Fruit fly (Drosophila melanogaster): Measurements from ENCODE around the gene emc.

DNA sequence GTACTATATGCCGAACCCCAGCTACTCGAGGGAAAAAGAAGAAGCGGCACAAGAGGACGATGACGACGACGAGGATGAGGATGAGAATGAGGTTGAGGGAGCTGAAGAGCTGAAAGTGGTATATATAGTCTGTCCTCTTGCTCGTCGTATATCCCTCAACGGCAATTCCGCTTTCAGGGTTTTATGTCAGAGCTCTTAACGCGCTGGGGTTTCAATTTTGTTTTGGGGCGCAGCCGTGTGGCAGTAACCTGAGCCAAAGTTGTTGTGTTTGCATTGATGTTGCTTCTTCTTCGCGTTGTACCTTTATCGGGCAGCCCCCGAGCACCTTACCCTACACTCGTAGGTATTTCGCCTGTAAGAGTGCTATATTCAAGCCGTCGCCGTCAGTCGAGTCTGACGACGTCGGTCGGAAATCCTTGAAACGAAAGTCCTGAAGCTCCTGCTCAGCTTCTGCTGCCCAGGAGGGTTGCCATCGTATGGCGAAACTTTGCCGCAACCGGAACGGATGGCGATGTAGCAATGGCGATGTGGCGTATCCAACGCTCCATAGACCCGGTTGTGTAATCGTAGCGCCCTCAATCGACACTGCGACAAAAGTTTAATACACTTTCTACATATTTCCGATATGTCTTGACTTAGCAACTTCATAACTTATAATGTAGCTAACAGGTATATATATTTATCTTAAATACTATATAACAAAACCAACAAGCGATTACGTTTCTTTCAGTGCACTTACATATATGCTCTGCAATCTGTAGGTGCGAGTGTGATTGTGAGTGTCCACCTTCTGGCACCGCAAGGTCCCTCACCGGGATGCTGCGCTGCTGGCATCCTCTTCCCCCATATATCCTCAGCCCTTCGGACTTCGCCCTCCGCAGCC, 44.3 kb upstream of the emc start:
- no peak for TF ChIP-seq CoRest (tag; optimal IDR thresholded peaks at IDR 0.05)
- TF ChIP-seq Dip2 (GFP tag; IDR thresholded peaks at IDR 0.05) = no peak
- TF ChIP-seq CG7839 (tag; optimal IDR thresholded peaks at IDR 0.05) = peak; percentile 34
